Fruit fly (Drosophila melanogaster): ENCODE data around the gene oc.
A peak's percentile ranks its signal among the peaks of the same experiment; 100 is the strongest.

The oc gene

DNA sequence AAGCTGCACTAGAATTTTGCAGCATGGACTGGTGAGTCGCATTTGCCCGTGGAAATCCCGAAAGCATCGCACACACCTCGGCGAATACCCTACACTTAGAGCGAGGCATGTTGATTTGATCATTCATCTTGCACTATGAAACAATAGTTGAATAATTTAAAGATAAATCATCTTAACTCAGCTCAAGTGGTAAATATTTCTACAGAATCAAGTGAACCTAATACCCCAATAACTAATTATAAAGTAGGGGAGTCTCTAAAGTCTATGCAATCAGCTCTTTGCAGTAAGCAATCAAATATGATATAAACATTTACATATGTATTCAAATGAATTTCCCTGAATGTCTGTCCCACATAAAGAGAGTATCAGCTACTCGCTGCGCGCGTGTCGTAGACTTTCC is 27.0 kb upstream of the oc start (continued):
- no peak for TF ChIP-seq fd64A (GFP tag; optimal IDR thresholded peaks at IDR 0.05)
- TF ChIP-seq kay (GFP tag; optimal IDR thresholded peaks at IDR 0.05) = peak; percentile 43
- no peak for TF ChIP-seq aop (GFP tag; IDR thresholded peaks at IDR 0.05)
- TF ChIP-seq sug (tag; optimal IDR thresholded peaks at IDR 0.05) = no peak
- TF ChIP-seq CG2116 (GFP tag; optimal IDR thresholded peaks at IDR 0.05) = no peak
- TF ChIP-seq CG33557 (GFP tag; optimal IDR thresholded peaks at IDR 0.05) = no peak
- TF ChIP-seq PHDP (tag; optimal IDR thresholded peaks at IDR 0.05) = no peak
- no peak for TF ChIP-seq sc (optimal IDR thresholded peaks at IDR 0.05)
- TF ChIP-seq sc (GFP tag; optimal IDR thresholded peaks at IDR 0.05) = no peak
- TF ChIP-seq bbx (GFP tag; IDR thresholded peaks at IDR 0.05; ENCODE audit: partially characterized antibody) = no peak
- no peak for TF ChIP-seq HLH4C (GFP tag; IDR thresholded peaks at IDR 0.05; ENCODE audit: partially characterized antibody)
- TF ChIP-seq Sin3A (optimal IDR thresholded peaks at IDR 0.05) = no peak
- TF ChIP-seq Xrp1 (GFP tag; IDR thresholded peaks at IDR 0.05) = peak; percentile 73
- TF ChIP-seq fd3F (GFP tag; optimal IDR thresholded peaks at IDR 0.05) = no peak
- no peak for TF ChIP-seq CG12659 (GFP tag; optimal IDR thresholded peaks at IDR 0.05)
- no peak for TF ChIP-seq tup (GFP tag; optimal IDR thresholded peaks at IDR 0.05)
- no peak for TF ChIP-seq Optix (GFP tag; IDR thresholded peaks at IDR 0.05)
- no peak for TF ChIP-seq CG3995 (GFP tag; optimal IDR thresholded peaks at IDR 0.05)
- no peak for TF ChIP-seq bowl (GFP tag; IDR thresholded peaks at IDR 0.05)
- no peak for TF ChIP-seq fd102C (GFP tag; optimal IDR thresholded peaks at IDR 0.05)
- no peak for TF ChIP-seq toy (GFP tag; IDR thresholded peaks at IDR 0.05)
- TF ChIP-seq CG10209 (GFP tag; optimal IDR thresholded peaks at IDR 0.05) = no peak
- no peak for TF ChIP-seq chif (GFP tag; optimal IDR thresholded peaks at IDR 0.05)
- TF ChIP-seq dysf (GFP tag; IDR thresholded peaks at IDR 0.05) = peak; percentile 60
- TF ChIP-seq CG4328 (GFP tag; optimal IDR thresholded peaks at IDR 0.05) = no peak
- no peak for TF ChIP-seq CG7963 (GFP tag; IDR thresholded peaks at IDR 0.05; ENCODE audit: partially characterized antibody)
- TF ChIP-seq sima (GFP tag; optimal IDR thresholded peaks at IDR 0.05) = peak; percentile 29
- no peak for TF ChIP-seq CG6683 (GFP tag; optimal IDR thresholded peaks at IDR 0.05)
- no peak for TF ChIP-seq CG30020 (tag; optimal IDR thresholded peaks at IDR 0.05)
- TF ChIP-seq tin (GFP tag; optimal IDR thresholded peaks at IDR 0.05) = no peak
- TF ChIP-seq bcd (GFP tag; optimal IDR thresholded peaks at IDR 0.05) = no peak
- TF ChIP-seq al (GFP tag; IDR thresholded peaks at IDR 0.05) = no peak
- TF ChIP-seq otp (GFP tag; IDR thresholded peaks at IDR 0.05) = no peak
- no peak for TF ChIP-seq CG10543 (GFP tag; optimal IDR thresholded peaks at IDR 0.05)
- no peak for TF ChIP-seq Spps (tag; optimal IDR thresholded peaks at IDR 0.05)
- no peak for TF ChIP-seq nom (GFP tag; optimal IDR thresholded peaks at IDR 0.05)
- TF ChIP-seq CG32767 (GFP tag; IDR thresholded peaks at IDR 0.05) = no peak
- no peak for TF ChIP-seq vnd (GFP tag; IDR thresholded peaks at IDR 0.05; ENCODE audit: partially characterized antibody)
- no peak for TF ChIP-seq CkIIα-i1 (GFP tag; IDR thresholded peaks at IDR 0.05)
- TF ChIP-seq ERR (GFP tag; optimal IDR thresholded peaks at IDR 0.05) = peak; percentile 56
- TF ChIP-seq CG14667 (GFP tag; IDR thresholded peaks at IDR 0.05) = peak; percentile 69
- no peak for TF ChIP-seq CG10462 (GFP tag; optimal IDR thresholded peaks at IDR 0.05)
- peak; percentile 23; the same call in 1 of the 2 replicates for TF ChIP-seq Nf-YA (GFP tag; IDR thresholded peaks at IDR 0.05)
- TF ChIP-seq gsb (GFP tag; IDR thresholded peaks at IDR 0.05) = no peak
- TF ChIP-seq CG30431 (GFP tag; optimal IDR thresholded peaks at IDR 0.05) = no peak
- peak; percentile 78 to 82 for TF ChIP-seq Pdp1 (GFP tag; optimal IDR thresholded peaks at IDR 0.05)
- no peak for TF ChIP-seq lab (GFP tag; optimal IDR thresholded peaks at IDR 0.05)
- no peak for TF ChIP-seq Bgb (GFP tag; IDR thresholded peaks at IDR 0.05; ENCODE audit: partially characterized antibody)
- TF ChIP-seq Ets97D (GFP tag; optimal IDR thresholded peaks at IDR 0.05) = peak; percentile 50
- TF ChIP-seq CG31365 (tag; optimal IDR thresholded peaks at IDR 0.05) = no peak
- TF ChIP-seq dpn (GFP tag; optimal IDR thresholded peaks at IDR 0.05) = peak in 1 of 2 experiments; percentile 85
- TF ChIP-seq CG3847 (GFP tag; IDR thresholded peaks at IDR 0.05) = no peak
